Fruit fly (Drosophila melanogaster) Kc167 (cell line): ENCODE measurements around the gene PNPase.

Experiments
- Myc ChIP-seq: fragments of >200 bp; optimal IDR thresholded peaks from 2 replicates; lab custom pipeline; 2017; ENCODE audit warnings: missing external identifiers
- h ChIP-seq: fragments of >200 bp; optimal IDR thresholded peaks from 3 replicates; lab custom pipeline; 2018; ENCODE audit warnings: missing external identifiers
- psq ChIP-seq: fragments of >200 bp; optimal IDR thresholded peaks from 2 replicates; lab custom pipeline; 2017; ENCODE audit warnings: missing external identifiers
- ttk ChIP-seq: sonication (Bioruptor generic); optimal IDR thresholded peaks from 2 replicates; lab custom pipeline; 2017; ENCODE audit warnings: missing external identifiers

DNA sequence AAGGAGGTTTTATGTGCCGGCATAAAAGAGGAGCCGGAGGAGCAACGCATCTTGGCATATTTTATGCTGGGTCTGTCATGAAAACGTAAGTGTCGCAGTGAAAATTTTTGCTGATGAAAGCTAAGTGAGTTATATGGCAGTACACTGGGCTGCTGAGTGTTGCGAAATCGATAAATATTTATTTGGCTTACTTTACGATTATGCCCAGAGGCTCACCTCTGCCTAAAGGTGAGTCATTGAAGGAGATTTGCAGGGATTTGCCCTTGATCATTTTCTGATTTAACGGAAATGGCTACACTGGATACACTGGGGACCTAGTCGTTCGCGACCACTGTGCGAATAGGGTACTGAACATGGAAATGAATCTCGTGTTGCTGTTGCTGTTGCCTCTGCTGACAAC lies 34.7 kb upstream of the PNPase start:
- TF ChIP-seq psq (lab: Kevin White, UChicago) (no peak), h (lab: Kevin White, UChicago) (no peak), ttk (lab: Kevin White, UChicago) (no peak), Myc (no peak)
